Worm (Caenorhabditis elegans) whole organism, L2 larva: ENCODE results near the gene C06E4.3.
A peak's percentile ranks its signal among the peaks of the same experiment; 100 is the strongest.

Experiments used
- C34F6.9 ChIP-seq: fragments of 150-350 bp; optimal IDR thresholded peaks from 2 replicates; lab custom pipeline; 2014; ENCODE audit warnings: missing biosample characterization, missing genetic modification characterization
- F13H6.1 ChIP-seq: sonication (generic microtip); optimal IDR thresholded peaks from 2 replicates; lab custom pipeline; 2016; ENCODE audit warnings: missing genetic modification characterization, missing compliant biosample characterization
- R02D3.7 ChIP-seq: fragments of 150-350 bp; optimal IDR thresholded peaks from 2 replicates; lab custom pipeline; 2014; ENCODE audit warnings: missing biosample characterization, missing genetic modification characterization
- Y55F3AM.14 ChIP-seq: fragments of 200-800 bp; sonication (Bioruptor generic); optimal IDR thresholded peaks from 2 replicates; lab custom pipeline; 2018; ENCODE audit warnings: mild to moderate bottlenecking, missing genetic modification characterization, missing compliant biosample characterization
- ZK546.5 ChIP-seq: sonication (generic microtip); optimal IDR thresholded peaks from 2 replicates; lab custom pipeline; 2017; ENCODE audit warnings: missing biosample characterization, missing genetic modification characterization
- aly-2 ChIP-seq: fragments of 150-350 bp; optimal IDR thresholded peaks from 2 replicates; lab custom pipeline; 2014; ENCODE audit warnings: missing biosample characterization, missing genetic modification characterization
- ama-1 ChIP-seq: fragments of 150-350 bp; optimal IDR thresholded peaks from 2 replicates; lab custom pipeline; 2018; ENCODE audit warnings: inconsistent platforms
- blmp-1 ChIP-seq: sonication (generic microtip); optimal IDR thresholded peaks from 2 replicates; lab custom pipeline; 2017; ENCODE audit warnings: missing genetic modification characterization, mild to moderate bottlenecking, missing compliant biosample characterization, antibody characterized with exemption, moderate library complexity; ENCODE audit not compliant: insufficient read depth
- ceh-16 ChIP-seq: fragments of 150-350 bp; optimal IDR thresholded peaks from 2 replicates; lab custom pipeline; 2014; ENCODE audit warnings: missing biosample characterization, missing genetic modification characterization
- dmd-4 ChIP-seq: sonication (generic microtip); optimal IDR thresholded peaks from 2 replicates; lab custom pipeline; 2017; ENCODE audit warnings: missing biosample characterization, missing genetic modification characterization
- egl-27 ChIP-seq: sonication (generic microtip); optimal IDR thresholded peaks from 3 replicates; lab custom pipeline; 2017; ENCODE audit warnings: missing biosample characterization, missing genetic modification reagents, missing genetic modification characterization
- elt-1 ChIP-seq: fragments of 150-350 bp; optimal IDR thresholded peaks from 2 replicates; lab custom pipeline; 2014; ENCODE audit warnings: missing biosample characterization, missing genetic modification characterization
- elt-3 ChIP-seq: sonication (generic microtip); optimal IDR thresholded peaks from 2 replicates; lab custom pipeline; 2017; ENCODE audit warnings: missing biosample characterization, missing genetic modification characterization
- fos-1 ChIP-seq: fragments of 150-350 bp; optimal IDR thresholded peaks from 2 replicates; lab custom pipeline; 2014; ENCODE audit warnings: missing biosample characterization, missing genetic modification characterization
- lin-13 ChIP-seq: fragments of 150-350 bp; optimal IDR thresholded peaks from 2 replicates; lab custom pipeline; 2014; ENCODE audit warnings: missing biosample characterization, missing genetic modification reagents, missing genetic modification characterization
- lsy-2 ChIP-seq, 2 experiments: fragments of 150-350 bp in 1 of 2; sonication (generic microtip) in 1 of 2; optimal IDR thresholded peaks; 2 replicates each; lab custom pipeline; 2014 to 2017; ENCODE audit warnings: missing biosample characterization in 2 of 2, missing genetic modification characterization in 2 of 2
- mbf-1 ChIP-seq: sonication (generic microtip); optimal IDR thresholded peaks from 2 replicates; lab custom pipeline; 2017; ENCODE audit warnings: missing biosample characterization, missing genetic modification characterization
- mdl-1 ChIP-seq, 2 experiments: fragments of 150-350 bp in 1 of 2; sonication (generic microtip) in 1 of 2; optimal IDR thresholded peaks; 2 replicates each; lab custom pipeline; 2017; ENCODE audit warnings: missing biosample characterization in 2 of 2, missing genetic modification characterization in 2 of 2
- nhr-10 ChIP-seq: sonication (generic microtip); optimal IDR thresholded peaks from 2 replicates; lab custom pipeline; 2017; ENCODE audit warnings: missing biosample characterization, missing genetic modification characterization
- nhr-11 ChIP-seq: fragments of 150-350 bp; optimal IDR thresholded peaks from 2 replicates; lab custom pipeline; 2014; ENCODE audit warnings: missing biosample characterization, missing genetic modification characterization
- nhr-12 ChIP-seq: fragments of 150-350 bp; optimal IDR thresholded peaks from 2 replicates; lab custom pipeline; 2014; ENCODE audit warnings: missing biosample characterization, missing genetic modification characterization
- nhr-129 ChIP-seq: fragments of 150-350 bp; optimal IDR thresholded peaks from 2 replicates; lab custom pipeline; 2014; ENCODE audit warnings: missing biosample characterization, missing genetic modification characterization
- nhr-21 ChIP-seq: fragments of 150-350 bp; optimal IDR thresholded peaks from 2 replicates; lab custom pipeline; 2014; ENCODE audit warnings: missing biosample characterization, missing genetic modification characterization
- nhr-77 ChIP-seq: fragments of 150-350 bp; optimal IDR thresholded peaks from 2 replicates; lab custom pipeline; 2014; ENCODE audit warnings: missing biosample characterization, missing genetic modification characterization
- peb-1 ChIP-seq: fragments of 150-350 bp; optimal IDR thresholded peaks from 2 replicates; lab custom pipeline; 2014; ENCODE audit warnings: missing biosample characterization, missing genetic modification characterization
- sem-4 ChIP-seq: fragments of 150-350 bp; optimal IDR thresholded peaks from 2 replicates; lab custom pipeline; 2014; ENCODE audit warnings: missing biosample characterization, missing genetic modification reagents, missing genetic modification characterization
- sma-3 ChIP-seq: sonication (generic microtip); optimal IDR thresholded peaks from 2 replicates; lab custom pipeline; 2016; ENCODE audit warnings: missing genetic modification reagents, missing genetic modification characterization, missing compliant biosample characterization
- sma-9 ChIP-seq, 2 experiments: fragments of 150-350 bp in 1 of 2; sonication (generic microtip) in 1 of 2; optimal IDR thresholded peaks; 2 replicates each; lab custom pipeline; 2014 to 2016; ENCODE audit warnings: missing genetic modification characterization in 2 of 2, mild to moderate bottlenecking in 1 of 2, missing biosample characterization in 1 of 2, missing compliant biosample characterization in 1 of 2, missing genetic modification reagents in 1 of 2, moderate library complexity in 1 of 2
- snpc-4 ChIP-seq: fragments of 150-350 bp; optimal IDR thresholded peaks from 2 replicates; lab custom pipeline; 2014; ENCODE audit warnings: missing biosample characterization, missing genetic modification characterization
- unc-39 ChIP-seq: fragments of 150-350 bp; optimal IDR thresholded peaks from 2 replicates; lab custom pipeline; 2014; ENCODE audit warnings: missing biosample characterization, missing genetic modification characterization
- unc-62 ChIP-seq: fragments of 150-350 bp; optimal IDR thresholded peaks from 2 replicates; lab custom pipeline; 2014; ENCODE audit warnings: missing biosample characterization, missing genetic modification reagents, missing genetic modification characterization
- zag-1 ChIP-seq: fragments of 150-350 bp; optimal IDR thresholded peaks from 2 replicates; lab custom pipeline; 2014; ENCODE audit warnings: missing biosample characterization, missing genetic modification characterization
- ztf-1 ChIP-seq: fragments of 200-800 bp; sonication (Bioruptor generic); conservative IDR thresholded peaks from 2 replicates; pipeline ENCODE4 v1.3.6; 2022; ENCODE audit warnings: missing genetic modification characterization, missing compliant biosample characterization
- ztf-11 ChIP-seq: sonication (generic microtip); optimal IDR thresholded peaks from 2 replicates; lab custom pipeline; 2017; ENCODE audit warnings: missing biosample characterization, missing genetic modification characterization

The C06E4.3 gene

DNA sequence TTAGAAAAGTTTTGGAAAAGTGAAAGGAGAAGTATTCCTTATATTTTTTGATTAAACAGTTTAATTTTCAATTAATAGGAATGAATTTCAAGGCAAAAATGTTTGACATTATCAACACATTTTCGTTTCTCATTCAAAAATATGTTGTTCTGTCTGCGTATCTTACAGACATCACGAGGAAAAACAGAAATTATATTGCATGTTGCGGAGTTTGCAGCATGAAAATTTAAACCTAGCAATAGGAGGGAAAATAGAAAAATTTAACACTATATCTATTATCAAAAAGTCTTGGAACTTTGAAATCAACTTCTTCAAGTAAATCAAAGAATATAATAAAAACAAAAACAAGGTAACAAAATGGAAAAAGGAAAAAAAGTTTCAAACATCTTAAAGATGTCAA lies 30.4 kb downstream of the C06E4.3 start (continued):
- TF ChIP-seq C34F6.9 (tag; lab: Kevin White, UChicago): peak; percentile 0
- no peak for TF ChIP-seq ztf-11 (tag; lab: Kevin White, UChicago)
- no peak for TF ChIP-seq elt-3 (tag; lab: Kevin White, UChicago)
- no peak for TF ChIP-seq R02D3.7 (tag; lab: Kevin White, UChicago)

ce11 chrIV:7291957-7292356 lies 31.3 kb downstream of the C06E4.3 start, which contains the start of gene F42C5.4:
Gene F42C5.4 (minus strand): TSS chrIV:7292127.
- TF ChIP-seq mdl-1 (tag; optimal IDR thresholded peaks at IDR 0.05; lab: Kevin White, UChicago) (no peak), egl-27 (tag; lab: Kevin White, UChicago) (no peak), unc-62 (GFP tag; lab: Kevin White, UChicago) (no peak)

DNA sequence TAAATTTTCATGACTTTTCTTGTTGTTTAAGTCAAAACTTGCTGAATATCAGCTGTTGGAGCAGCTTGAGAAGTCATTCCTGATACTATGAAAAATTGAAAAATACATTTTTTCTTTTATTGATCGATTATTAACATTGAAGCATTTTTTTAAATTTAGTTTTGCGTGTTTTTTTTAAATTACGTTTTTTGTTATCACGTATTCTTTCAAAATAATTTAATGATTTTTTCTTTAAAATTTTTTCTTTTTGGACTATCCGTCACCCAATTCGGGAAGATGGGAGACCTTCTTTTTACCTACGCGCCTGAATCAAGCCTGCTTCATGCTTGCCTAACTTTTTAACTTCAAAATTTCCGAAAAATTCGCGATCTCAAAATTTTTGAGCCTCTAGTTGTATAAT lies 33.4 kb downstream of the C06E4.3 start, which contains the start of gene F42C5.5:
TSS of gene F42C5.5 (minus strand) at position 101 of the 400 bp plus-strand sequence.
- TF ChIP-seq nhr-10 (tag; lab: Kevin White, UChicago) (no peak), fos-1 (tag; lab: Kevin White, UChicago) (no peak), sma-9 (GFP tag; optimal IDR thresholded peaks at IDR 0.05; lab: Kevin White, UChicago) (no peak), sma-9 (tag; optimal IDR thresholded peaks at IDR 0.05; lab: Kevin White, UChicago) (no peak), sem-4 (tag; lab: Kevin White, UChicago) (no peak), nhr-129 (tag; lab: Kevin White, UChicago) (no peak), mbf-1 (tag; lab: Kevin White, UChicago) (no peak), ZK546.5 (no peak), sma-3 (GFP tag; lab: Kevin White, UChicago) (no peak)
- TF ChIP-seq, all 48 proteins: peak for 0

DNA sequence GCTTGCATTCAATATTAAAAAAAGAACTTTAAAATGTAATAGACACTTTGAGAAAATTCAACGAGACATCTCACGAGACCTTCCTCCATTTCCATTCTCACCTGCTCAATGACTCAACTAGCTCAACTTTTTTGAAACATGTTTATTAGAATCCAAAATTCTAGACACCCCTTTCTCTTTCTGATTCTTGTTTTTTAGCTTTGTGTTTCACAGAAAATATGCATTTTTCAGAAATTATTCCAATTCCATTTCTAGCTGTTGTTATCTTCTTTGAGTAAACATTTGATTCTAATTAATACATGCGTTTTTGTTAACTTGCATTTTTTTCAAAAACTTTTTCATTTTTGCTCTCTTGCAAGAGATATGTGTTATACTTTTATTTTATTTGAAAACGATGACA lies 40.8 kb downstream of the C06E4.3 start:
- TF ChIP-seq sma-9 (GFP tag; optimal IDR thresholded peaks at IDR 0.05; lab: Kevin White, UChicago) (no peak), sma-9 (tag; optimal IDR thresholded peaks at IDR 0.05; lab: Kevin White, UChicago) (no peak), unc-39 (tag; lab: Kevin White, UChicago) (no peak), peb-1 (tag; lab: Kevin White, UChicago) (no peak), Y55F3AM.14 (GFP tag; lab: Kevin White, UChicago) (no peak), unc-62 (GFP tag; lab: Kevin White, UChicago) (no peak), ztf-1 (GFP tag; lab: Robert Waterston, UW) (no peak), elt-1 (tag; lab: Kevin White, UChicago) (no peak), ceh-16 (tag; lab: Kevin White, UChicago) (no peak), egl-27 (tag; lab: Kevin White, UChicago) (no peak), C34F6.9 (tag; lab: Kevin White, UChicago) (no peak), snpc-4 (tag; lab: Kevin White, UChicago) (no peak), lin-13 (GFP tag; lab: Kevin White, UChicago) (no peak), lsy-2 (tag; optimal IDR thresholded peaks at IDR 0.05; lab: Kevin White, UChicago) (no peak), nhr-77 (no peak), sem-4 (tag; lab: Kevin White, UChicago) (no peak), dmd-4 (tag; lab: Kevin White, UChicago) (no peak), R02D3.7 (tag; lab: Kevin White, UChicago) (no peak)

- TF ChIP-seq blmp-1 (no peak), mbf-1 (tag; lab: Kevin White, UChicago) (no peak), nhr-21 (tag; lab: Kevin White, UChicago) (no peak), sma-3 (GFP tag; lab: Kevin White, UChicago) (no peak), nhr-11 (tag; lab: Kevin White, UChicago) (no peak), nhr-12 (tag; lab: Kevin White, UChicago) (no peak), mdl-1 (tag; optimal IDR thresholded peaks at IDR 0.05; lab: Kevin White, UChicago) (no peak), F13H6.1 (tag; lab: Kevin White, UChicago) (no peak), aly-2 (tag; lab: Kevin White, UChicago) (no peak), ztf-1 (GFP tag; lab: Robert Waterston, UW) (no peak), nhr-77 (no peak), zag-1 (tag; lab: Kevin White, UChicago) (no peak), ama-1 (lab: Kevin White, UChicago) (no peak), peb-1 (tag; lab: Kevin White, UChicago) (no peak)
These were observed 44.6 kb downstream of the C06E4.3 start, which contains the start of gene npr-27 for ce11 chrIV:7305325-7305724. Gene npr-27 (plus strand): TSS chrIV:7305625.
